Fruit fly (Drosophila melanogaster): ENCODE results near the gene CG10098.

The CG10098 gene

dm6 chr3R:7150544-7151406 is 26.4 kb downstream of the CG10098 start, which contains the start of the genes gfzf and Sas-4 (continued):
- TF ChIP-seq CG17912 (GFP tag; optimal IDR thresholded peaks at IDR 0.05) (no peak), ci (GFP tag; IDR thresholded peaks at IDR 0.05) (peak; percentile 44; the same call in 1 of the 3 replicates), eyg (GFP tag; optimal IDR thresholded peaks at IDR 0.05) (no peak), crc (GFP tag; optimal IDR thresholded peaks at IDR 0.05) (no peak), Rx (GFP tag; IDR thresholded peaks at IDR 0.05) (peak; percentile 44; the same call in 1 of the 2 replicates), CG16813 (GFP tag; IDR thresholded peaks at IDR 0.05; ENCODE audit: partially characterized antibody) (no peak), Neu2 (GFP tag; optimal IDR thresholded peaks at IDR 0.05; ENCODE audit: borderline replicate concordance) (no peak), bsh (GFP tag; optimal IDR thresholded peaks at IDR 0.05) (peak in 1 of 2 experiments; percentile 53), jumu (GFP tag; optimal IDR thresholded peaks at IDR 0.05) (peak; percentile 51), Xrp1 (GFP tag; IDR thresholded peaks at IDR 0.05) (peak; percentile 53; the same call in 1 of the 2 replicates), scrt (GFP tag; optimal IDR thresholded peaks at IDR 0.05) (no peak), Abd-B (GFP tag; optimal IDR thresholded peaks at IDR 0.05) (peak; percentile 59), CG11560 (tag; IDR thresholded peaks at IDR 0.05) (no peak; the same call in 1 of the 3 replicates), CG8478 (optimal IDR thresholded peaks at IDR 0.05) (no peak), CG34224 (GFP tag; IDR thresholded peaks at IDR 0.05; ENCODE audit: partially characterized antibody) (no peak), shn (GFP tag; optimal IDR thresholded peaks at IDR 0.05) (no peak), jing (GFP tag; optimal IDR thresholded peaks at IDR 0.05) (no peak), Mad (GFP tag; optimal IDR thresholded peaks at IDR 0.05) (peak; percentile 9), fu2 (GFP tag; optimal IDR thresholded peaks at IDR 0.05) (peak; percentile 10), run (tag; optimal IDR thresholded peaks at IDR 0.05) (no peak), CG5953 (GFP tag; IDR thresholded peaks at IDR 0.05) (0 out of 2 replicates have a peak, but pooled peaks have one; percentile 15), CG11696 (GFP tag; IDR thresholded peaks at IDR 0.05) (0 out of 2 replicates have a peak, but pooled peaks have one; percentile 35), kni (GFP tag; optimal IDR thresholded peaks at IDR 0.05) (no peak), E2f2 (GFP tag; IDR thresholded peaks at IDR 0.05) (peak; percentile 77), pan (optimal IDR thresholded peaks at IDR 0.05) (no peak), pan (GFP tag; optimal IDR thresholded peaks at IDR 0.05 in 1 of 2, IDR thresholded peaks at IDR 0.05 in 1 of 2) (peak in 1 of 2 experiments; percentile 64), CG2129 (GFP tag; IDR thresholded peaks at IDR 0.05; ENCODE audit: partially characterized antibody) (no peak), CG9932 (GFP tag; IDR thresholded peaks at IDR 0.05) (peak; percentile 79), dysf (GFP tag; IDR thresholded peaks at IDR 0.05) (peak; percentile 49; the same call in 1 of the 3 replicates), CG1832 (GFP tag; optimal IDR thresholded peaks at IDR 0.05) (no peak), NC2α (GFP tag; optimal IDR thresholded peaks at IDR 0.05) (no peak), Jarid2 (GFP tag; optimal IDR thresholded peaks at IDR 0.05) (no peak), CG11398 (GFP tag; optimal IDR thresholded peaks at IDR 0.05) (no peak), wek (GFP tag; optimal IDR thresholded peaks at IDR 0.05) (no peak), tin (GFP tag; optimal IDR thresholded peaks at IDR 0.05) (peak; percentile 60), Hand (GFP tag; optimal IDR thresholded peaks at IDR 0.05) (no peak), Dp (GFP tag; optimal IDR thresholded peaks at IDR 0.05) (peak; percentile 63), p53 (GFP tag; optimal IDR thresholded peaks at IDR 0.05) (no peak), CG1602 (GFP tag; optimal IDR thresholded peaks at IDR 0.05) (peak; percentile 57), slou (GFP tag; optimal IDR thresholded peaks at IDR 0.05) (peak; percentile 39), B-H1 (GFP tag; IDR thresholded peaks at IDR 0.05) (no peak; the same call in 2 of the 3 replicates), vnd (GFP tag; IDR thresholded peaks at IDR 0.05; ENCODE audit: partially characterized antibody) (no peak), Side (GFP tag; optimal IDR thresholded peaks at IDR 0.05) (peak; percentile 39), en (GFP tag; optimal IDR thresholded peaks at IDR 0.05) (no peak), Opbp (GFP tag; IDR thresholded peaks at IDR 0.05; ENCODE audit: partially characterized antibody) (0 out of 3 replicates have a peak, but pooled peaks have one; percentile 13), odd (GFP tag; optimal IDR thresholded peaks at IDR 0.05) (no peak), sc (optimal IDR thresholded peaks at IDR 0.05) (no peak), sc (GFP tag; optimal IDR thresholded peaks at IDR 0.05) (peak; percentile 8), tap (tag; optimal IDR thresholded peaks at IDR 0.05) (no peak)
